Worm (Caenorhabditis elegans) whole organism, L2 larva: ENCODE measurements around the gene T10H9.8.

Experiments used
- ZK546.5 ChIP-seq: sonication (generic microtip); optimal IDR thresholded peaks from 2 replicates; lab custom pipeline; 2017; ENCODE audit warnings: missing biosample characterization, missing genetic modification characterization
- ceh-82 ChIP-seq: fragments of 150-350 bp; optimal IDR thresholded peaks from 2 replicates; lab custom pipeline; 2014; ENCODE audit warnings: missing biosample characterization, missing genetic modification characterization
- elt-1 ChIP-seq: fragments of 150-350 bp; optimal IDR thresholded peaks from 2 replicates; lab custom pipeline; 2014; ENCODE audit warnings: missing biosample characterization, missing genetic modification characterization
- fos-1 ChIP-seq: fragments of 150-350 bp; optimal IDR thresholded peaks from 2 replicates; lab custom pipeline; 2014; ENCODE audit warnings: missing biosample characterization, missing genetic modification characterization
- nhr-11 ChIP-seq: fragments of 150-350 bp; optimal IDR thresholded peaks from 2 replicates; lab custom pipeline; 2014; ENCODE audit warnings: missing biosample characterization, missing genetic modification characterization
- nhr-12 ChIP-seq: fragments of 150-350 bp; optimal IDR thresholded peaks from 2 replicates; lab custom pipeline; 2014; ENCODE audit warnings: missing biosample characterization, missing genetic modification characterization
- nhr-237 ChIP-seq: fragments of 150-350 bp; optimal IDR thresholded peaks from 2 replicates; lab custom pipeline; 2014; ENCODE audit warnings: missing biosample characterization, missing genetic modification characterization
- nhr-25 ChIP-seq: fragments of 150-350 bp; sonication (generic microtip); optimal IDR thresholded peaks from 3 replicates; lab custom pipeline; 2014; ENCODE audit warnings: missing biosample characterization, missing genetic modification characterization
- nhr-77 ChIP-seq: fragments of 150-350 bp; optimal IDR thresholded peaks from 2 replicates; lab custom pipeline; 2014; ENCODE audit warnings: missing biosample characterization, missing genetic modification characterization
- snpc-4 ChIP-seq: fragments of 150-350 bp; optimal IDR thresholded peaks from 2 replicates; lab custom pipeline; 2014; ENCODE audit warnings: missing biosample characterization, missing genetic modification characterization
- unc-62 ChIP-seq: fragments of 150-350 bp; optimal IDR thresholded peaks from 2 replicates; lab custom pipeline; 2014; ENCODE audit warnings: missing biosample characterization, missing genetic modification reagents, missing genetic modification characterization
- zag-1 ChIP-seq: fragments of 150-350 bp; optimal IDR thresholded peaks from 2 replicates; lab custom pipeline; 2014; ENCODE audit warnings: missing biosample characterization, missing genetic modification characterization
- ztf-11 ChIP-seq: sonication (generic microtip); optimal IDR thresholded peaks from 2 replicates; lab custom pipeline; 2017; ENCODE audit warnings: missing biosample characterization, missing genetic modification characterization
- ztf-4 ChIP-seq: fragments of 150-350 bp; optimal IDR thresholded peaks from 2 replicates; lab custom pipeline; 2014; ENCODE audit warnings: missing biosample characterization, missing genetic modification characterization

DNA sequence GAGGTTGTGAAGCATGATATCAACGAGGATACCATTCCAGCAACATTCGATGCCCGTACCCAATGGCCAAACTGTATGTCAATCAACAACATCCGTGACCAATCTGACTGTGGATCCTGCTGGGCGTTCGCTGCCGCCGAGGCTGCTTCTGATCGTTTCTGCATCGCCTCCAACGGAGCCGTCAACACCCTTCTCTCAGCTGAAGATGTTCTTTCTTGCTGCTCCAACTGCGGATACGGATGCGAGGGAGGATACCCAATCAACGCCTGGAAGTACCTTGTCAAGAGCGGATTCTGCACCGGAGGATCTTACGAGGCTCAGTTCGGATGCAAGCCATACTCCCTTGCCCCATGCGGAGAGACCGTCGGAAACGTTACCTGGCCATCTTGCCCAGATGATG lies 37.2 kb upstream of the T10H9.8 start:
- TF ChIP-seq ztf-4 (no peak), fos-1 (tag; lab: Kevin White, UChicago) (no peak), nhr-12 (tag; lab: Kevin White, UChicago) (no peak), ZK546.5 (tag; lab: Kevin White, UChicago) (no peak), nhr-77 (tag; lab: Kevin White, UChicago) (no peak), ceh-82 (tag; lab: Kevin White, UChicago) (no peak), ztf-11 (tag; lab: Kevin White, UChicago) (no peak), nhr-11 (tag; lab: Kevin White, UChicago) (no peak), elt-1 (no peak), snpc-4 (tag; lab: Kevin White, UChicago) (no peak), nhr-25 (tag; lab: Kevin White, UChicago) (no peak), zag-1 (tag; lab: Kevin White, UChicago) (no peak), unc-62 (GFP tag; lab: Kevin White, UChicago) (no peak), nhr-237 (tag; lab: Kevin White, UChicago) (no peak)
